Fruit fly (Drosophila melanogaster) whole organism, pupa: ENCODE measurements around the gene CG16753.

ENCODE experiments used
- CG10348 ChIP-seq: fragments of 200-800 bp; sonication (Bioruptor generic); IDR thresholded peaks from 2 replicates; pipeline ENCODE4 v1.3.6; 2022; ENCODE audit warnings: missing biosample characterization, missing genetic modification characterization
- CG12605 ChIP-seq: fragments of 200-800 bp; sonication (Bioruptor generic); IDR thresholded peaks from 2 replicates; pipeline ENCODE4 v1.3.6; 2022; ENCODE audit warnings: missing biosample characterization, missing genetic modification characterization
- CG13204 ChIP-seq: fragments of 200-800 bp; sonication (Bioruptor generic); optimal IDR thresholded peaks from 2 replicates; lab custom pipeline; 2018; ENCODE audit warnings: missing biosample characterization, mild to moderate bottlenecking, missing genetic modification characterization, moderate library complexity
- CG14655 ChIP-seq: fragments of 200-800 bp; sonication (Bioruptor generic); optimal IDR thresholded peaks from 3 replicates; lab custom pipeline; 2017; ENCODE audit warnings: mild to moderate bottlenecking, missing biosample characterization, missing genetic modification reagents, missing genetic modification characterization
- CG15710 ChIP-seq: fragments of 200-800 bp; sonication (Bioruptor generic); optimal IDR thresholded peaks from 2 replicates; lab custom pipeline; 2018; ENCODE audit warnings: missing biosample characterization, mild to moderate bottlenecking, missing genetic modification characterization, moderate library complexity
- CG17806 ChIP-seq: fragments of 200-800 bp; sonication (Bioruptor generic); optimal IDR thresholded peaks from 2 replicates; lab custom pipeline; 2018; ENCODE audit warnings: missing biosample characterization, mild to moderate bottlenecking, missing genetic modification characterization, moderate library complexity
- CG32121 ChIP-seq: fragments of 200-800 bp; sonication (Bioruptor generic); IDR thresholded peaks from 2 replicates; pipeline ENCODE4 v1.3.6; 2022; ENCODE audit warnings: missing biosample characterization, missing genetic modification characterization
- CG34367 ChIP-seq: fragments of 200-800 bp; sonication (Bioruptor generic); optimal IDR thresholded peaks from 2 replicates; lab custom pipeline; 2018; ENCODE audit warnings: missing biosample characterization, mild to moderate bottlenecking, missing genetic modification characterization
- CG4496 ChIP-seq: fragments of 200-800 bp; sonication (Bioruptor generic); IDR thresholded peaks from 3 replicates; pipeline ENCODE4 v1.3.6; 2022; ENCODE audit warnings: missing biosample characterization, missing genetic modification characterization
- CG8159 ChIP-seq: fragments of 200-800 bp; sonication (Bioruptor generic); optimal IDR thresholded peaks from 3 replicates; lab custom pipeline; 2018; ENCODE audit warnings: missing biosample characterization, mild to moderate bottlenecking, missing genetic modification characterization, moderate library complexity
- CG8301 ChIP-seq: fragments of 200-800 bp; sonication (Bioruptor generic); optimal IDR thresholded peaks from 2 replicates; lab custom pipeline; 2018; ENCODE audit warnings: missing biosample characterization, mild to moderate bottlenecking, missing genetic modification characterization
- CG9948 ChIP-seq: fragments of 200-800 bp; sonication (Bioruptor generic); optimal IDR thresholded peaks from 2 replicates; lab custom pipeline; 2018; ENCODE audit warnings: missing biosample characterization, mild to moderate bottlenecking, missing genetic modification characterization, moderate library complexity
- D1 ChIP-seq: fragments of 200-800 bp; sonication (Bioruptor generic); optimal IDR thresholded peaks from 2 replicates; lab custom pipeline; 2018; ENCODE audit warnings: missing biosample characterization, mild to moderate bottlenecking, missing genetic modification characterization, moderate library complexity
- EcR ChIP-seq: fragments of 200-800 bp; sonication (Bioruptor generic); optimal IDR thresholded peaks from 3 replicates; lab custom pipeline; 2019; ENCODE audit warnings: missing biosample characterization, missing genetic modification characterization, mild to moderate bottlenecking, moderate library complexity, missing genetic modification reagents
- Ets98B ChIP-seq: fragments of 200-800 bp; sonication (Bioruptor generic); IDR thresholded peaks from 2 replicates; pipeline ENCODE4 v1.3.6; 2022; ENCODE audit warnings: missing biosample characterization, missing genetic modification characterization
- Pif1A ChIP-seq: fragments of 200-800 bp; sonication (Bioruptor generic); optimal IDR thresholded peaks from 3 replicates; lab custom pipeline; 2016; ENCODE audit warnings: missing biosample characterization, missing genetic modification characterization
- Pif1B ChIP-seq: fragments of 200-800 bp; sonication (Bioruptor generic); optimal IDR thresholded peaks from 3 replicates; lab custom pipeline; 2016; ENCODE audit warnings: missing biosample characterization, missing genetic modification characterization
- Snoo ChIP-seq: fragments of 200-800 bp; sonication (Bioruptor generic); optimal IDR thresholded peaks from 3 replicates; lab custom pipeline; 2017; ENCODE audit warnings: missing biosample characterization, mild to moderate bottlenecking, missing genetic modification characterization, inconsistent platforms
- fd96Ca ChIP-seq: fragments of 200-800 bp; sonication (Bioruptor generic); IDR thresholded peaks from 3 replicates; pipeline ENCODE4 v1.3.6; 2022; ENCODE audit warnings: missing biosample characterization, missing genetic modification characterization
- gl ChIP-seq: fragments of 200-800 bp; sonication (Bioruptor generic); optimal IDR thresholded peaks from 2 replicates; lab custom pipeline; 2018; ENCODE audit warnings: missing biosample characterization, mild to moderate bottlenecking, missing genetic modification characterization
- rn ChIP-seq: fragments of 200-800 bp; sonication (Bioruptor generic); IDR thresholded peaks from 2 replicates; pipeline ENCODE4 v1.3.6; 2022; ENCODE audit warnings: missing biosample characterization, missing genetic modification characterization

The CG16753 gene

DNA sequence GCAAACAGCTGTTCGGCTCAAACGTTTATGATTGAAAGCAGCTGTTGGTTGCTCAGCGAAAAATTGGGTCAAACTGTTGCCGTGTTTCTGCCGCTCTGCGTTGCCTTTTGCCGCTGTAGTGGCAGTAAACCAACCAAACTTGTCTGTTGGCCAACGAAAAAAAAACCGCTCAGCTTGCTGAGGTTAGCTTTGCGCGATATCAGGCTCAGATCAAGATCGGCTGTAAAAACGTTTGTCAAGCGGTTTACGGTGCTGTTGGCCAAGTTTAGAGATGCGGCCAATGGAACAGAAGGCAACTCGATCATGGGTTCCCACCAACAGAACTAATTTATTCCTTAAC is 24.2 kb downstream of the CG16753 start:
- TF ChIP-seq rn (GFP tag; lab: Robert Waterston, UW) (no peak), Pif1B (GFP tag; lab: Kevin White, UChicago) (no peak)

DNA sequence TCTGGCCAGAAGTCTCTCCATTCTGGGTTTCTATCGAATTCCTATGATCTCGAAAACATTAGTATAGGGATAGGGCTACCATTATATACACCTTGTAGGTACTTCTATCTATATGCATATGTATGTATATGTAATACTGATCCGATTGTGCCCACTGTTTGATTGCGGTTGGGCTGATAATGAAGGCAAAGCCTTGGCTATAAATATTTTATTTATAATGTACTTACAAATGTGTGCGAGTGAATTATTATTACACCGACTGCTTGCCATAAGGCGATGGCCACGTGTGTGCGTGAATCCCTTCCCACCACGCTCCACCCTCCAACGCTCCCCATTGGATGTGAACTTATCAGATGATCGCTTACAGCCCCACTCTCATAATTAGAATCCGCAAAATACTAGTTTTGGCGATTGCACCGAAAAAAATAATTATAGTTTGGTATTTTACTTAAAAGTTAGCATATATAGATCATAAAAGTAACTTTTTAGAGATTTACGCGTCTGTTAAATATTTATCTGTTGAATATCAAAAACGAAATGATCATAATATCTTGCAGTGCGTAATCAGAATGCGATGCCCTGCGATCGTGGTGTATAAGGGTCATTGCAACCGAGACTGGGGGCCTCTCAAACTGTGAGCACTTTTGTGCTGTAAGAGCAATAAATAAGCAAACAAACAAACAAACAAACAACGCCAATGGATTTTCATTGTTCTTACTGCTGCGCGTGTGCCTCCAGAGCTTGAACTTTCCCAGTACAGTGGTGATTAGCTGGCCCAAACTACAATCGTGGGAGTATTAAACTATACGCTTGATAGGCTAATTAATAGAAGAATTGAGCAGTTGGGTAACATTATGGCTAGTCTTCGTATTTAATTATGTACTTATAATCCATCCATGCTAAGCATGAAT is 25.5 kb downstream of the CG16753 start:
- TF ChIP-seq CG9948 (peak; percentile 41), Pif1A (GFP tag; lab: Kevin White, UChicago) (no peak), CG14655 (peak; percentile 40), EcR (GFP tag; lab: Kevin White, UChicago) (peak; percentile 52), Pif1B (GFP tag; lab: Kevin White, UChicago) (no peak), CG8301 (tag; lab: Kevin White, UChicago) (peak; percentile 30), CG12605 (GFP tag; lab: Robert Waterston, UW) (peak; percentile 42), gl (tag; lab: Kevin White, UChicago) (no peak), CG8159 (tag; lab: Kevin White, UChicago) (peak; percentile 46), CG15710 (tag; lab: Kevin White, UChicago) (peak; percentile 42), CG17806 (tag; lab: Kevin White, UChicago) (peak; percentile 30), Ets98B (GFP tag; lab: Robert Waterston, UW) (peak; percentile 12; the same call in 1 of the 2 replicates), fd96Ca (GFP tag; lab: Robert Waterston, UW) (peak; percentile 7; the same call in 1 of the 3 replicates), D1 (tag; lab: Kevin White, UChicago) (no peak), CG10348 (GFP tag; lab: Robert Waterston, UW) (no peak), CG34367 (no peak), CG32121 (GFP tag; lab: Robert Waterston, UW) (peak; percentile 59), CG4496 (peak; percentile 79; the same call in 2 of the 3 replicates), Snoo (tag; lab: Kevin White, UChicago) (no peak), CG13204 (GFP tag; lab: Kevin White, UChicago) (no peak), rn (GFP tag; lab: Robert Waterston, UW) (peak; percentile 4; the same call in 1 of the 2 replicates)
- TF ChIP-seq, all 21 proteins: peak for 13

DNA sequence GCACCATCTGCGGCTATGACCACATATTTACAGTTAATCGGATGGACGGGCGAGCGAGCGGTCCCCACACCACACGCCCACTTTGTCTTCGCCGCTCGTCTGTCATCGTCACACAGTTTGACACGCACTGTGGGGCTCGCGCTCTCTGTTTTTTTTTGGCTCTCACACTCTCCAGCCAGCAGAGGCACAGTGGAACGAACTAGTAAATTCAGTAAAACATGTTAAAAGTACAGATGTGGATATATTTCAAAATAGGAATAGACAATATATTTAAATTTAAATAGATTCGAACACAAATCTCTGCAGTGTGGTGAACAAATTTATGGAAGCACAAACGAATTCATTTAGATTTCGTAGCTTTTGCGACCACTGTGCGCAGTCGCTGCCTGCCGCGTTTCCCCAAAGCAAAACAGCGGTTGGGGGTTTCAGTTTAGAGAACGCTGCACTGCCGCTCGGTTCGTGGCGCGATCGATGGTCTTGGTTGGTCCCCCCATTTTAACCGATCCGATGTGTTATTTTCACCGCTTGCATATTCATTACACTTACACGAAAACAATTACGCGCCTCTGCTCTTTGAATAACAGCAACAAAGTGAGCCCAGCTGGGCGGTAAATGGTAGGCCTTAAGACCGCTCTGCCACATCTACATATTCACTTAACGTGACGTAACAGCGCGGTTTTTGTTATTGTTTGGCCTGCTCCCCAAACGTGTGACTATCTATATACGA is 26.4 kb downstream of the CG16753 start:
- peak; percentile 98 for TF ChIP-seq CG17806 (tag; lab: Kevin White, UChicago)
- TF ChIP-seq Pif1B (GFP tag; lab: Kevin White, UChicago) = peak; percentile 99
- TF ChIP-seq rn (GFP tag; lab: Robert Waterston, UW) = peak; percentile 95
- TF ChIP-seq Snoo (tag; lab: Kevin White, UChicago) = peak; percentile 99
- TF ChIP-seq CG32121 (GFP tag; lab: Robert Waterston, UW) = peak; percentile 99
- peak; percentile 45 for TF ChIP-seq EcR (GFP tag; lab: Kevin White, UChicago)
- TF ChIP-seq CG4496 = peak; percentile 99
- peak; percentile 87 for TF ChIP-seq CG10348 (GFP tag; lab: Robert Waterston, UW)
- peak; percentile 98 for TF ChIP-seq CG8301 (tag; lab: Kevin White, UChicago)
- peak; percentile 98 for TF ChIP-seq CG12605 (GFP tag; lab: Robert Waterston, UW)
- peak; percentile 97 for TF ChIP-seq CG8159 (tag; lab: Kevin White, UChicago)
- peak; percentile 98 for TF ChIP-seq CG9948
- TF ChIP-seq gl (tag; lab: Kevin White, UChicago) = peak; percentile 96
- peak; percentile 95 for TF ChIP-seq CG15710 (tag; lab: Kevin White, UChicago)
- TF ChIP-seq CG34367 = peak; percentile 98
- peak; percentile 97 for TF ChIP-seq D1 (tag; lab: Kevin White, UChicago)
- peak; percentile 97 for TF ChIP-seq CG13204 (GFP tag; lab: Kevin White, UChicago)
- peak; percentile 97 for TF ChIP-seq CG14655
- TF ChIP-seq Ets98B (GFP tag; lab: Robert Waterston, UW) = peak; percentile 99
- peak; percentile 99 for TF ChIP-seq Pif1A (GFP tag; lab: Kevin White, UChicago)
- TF ChIP-seq fd96Ca (GFP tag; lab: Robert Waterston, UW) = peak; percentile 99

DNA sequence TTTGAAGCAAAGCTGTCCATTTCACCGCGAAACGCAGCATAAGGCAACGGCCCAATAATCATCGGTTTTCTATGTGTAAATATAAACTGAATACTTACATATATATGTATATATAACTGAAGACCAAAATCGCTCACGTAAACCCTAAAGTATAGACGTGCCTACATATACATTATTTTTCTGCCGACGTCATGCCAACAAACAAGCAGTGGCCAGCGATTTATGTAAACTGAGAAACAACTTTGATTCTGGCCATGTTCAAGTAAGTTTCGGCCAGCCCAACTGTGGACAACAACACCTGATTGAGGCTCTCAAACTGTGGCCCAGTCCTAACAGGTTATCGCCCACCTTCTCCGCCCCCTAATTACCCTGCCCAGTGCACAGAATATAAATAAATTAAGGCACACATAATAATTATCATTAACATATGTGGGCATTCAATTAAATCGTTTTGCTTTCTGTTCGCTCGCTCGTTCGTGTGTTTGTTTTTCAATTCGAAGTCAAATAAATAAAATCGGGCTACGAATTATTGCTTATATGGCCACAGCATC is 27.2 kb downstream of the CG16753 start:
- no peak for TF ChIP-seq CG9948
- no peak for TF ChIP-seq CG4496
- no peak for TF ChIP-seq CG8159 (tag; lab: Kevin White, UChicago)
- TF ChIP-seq gl (tag; lab: Kevin White, UChicago) = no peak
- no peak for TF ChIP-seq Snoo (tag; lab: Kevin White, UChicago)
- TF ChIP-seq fd96Ca (GFP tag; lab: Robert Waterston, UW) = no peak
- no peak for TF ChIP-seq CG10348 (GFP tag; lab: Robert Waterston, UW)
- no peak for TF ChIP-seq CG12605 (GFP tag; lab: Robert Waterston, UW)
- TF ChIP-seq CG34367 = no peak
- no peak for TF ChIP-seq CG32121 (GFP tag; lab: Robert Waterston, UW)
- TF ChIP-seq Pif1B (GFP tag; lab: Kevin White, UChicago) = no peak
- no peak for TF ChIP-seq D1 (tag; lab: Kevin White, UChicago)
